Worm (Caenorhabditis elegans): ENCODE results near the gene txt-19.
A peak's percentile ranks its signal among the peaks of the same experiment; 100 is the strongest.
"Not testable (repeated sequence)": the region's sequence is repeated elsewhere in the genome, so short reads cannot be mapped to it uniquely, and the experiment has no call there.

txt-19 gene

DNA sequence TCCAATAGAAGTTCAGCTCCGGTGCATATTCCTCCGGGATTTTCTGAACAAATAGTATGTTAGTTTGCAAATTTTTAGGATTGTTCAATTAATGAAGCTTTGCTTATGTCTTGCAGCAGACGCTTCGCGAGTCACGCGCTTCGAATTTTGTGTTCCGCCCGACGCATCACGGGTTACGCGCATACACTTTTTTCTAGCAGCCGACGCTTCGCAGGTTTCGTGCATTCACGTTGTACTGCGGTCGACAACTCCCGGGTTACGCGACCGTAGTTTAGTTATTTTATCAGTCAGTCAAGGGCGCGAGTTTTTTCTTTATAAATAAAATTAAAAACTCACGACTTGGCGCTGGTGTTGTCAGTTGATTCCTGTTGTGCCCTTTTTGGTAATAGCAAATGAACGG, 24.1 kb downstream of the txt-19 start:
- TF ChIP-seq lin-13 (tag; optimal IDR thresholded peaks at IDR 0.05) (no peak), unc-62 (GFP tag; optimal IDR thresholded peaks at IDR 0.05) (no peak), ham-2 (GFP tag; optimal IDR thresholded peaks at IDR 0.05) (no peak), ceh-43 (GFP tag; optimal IDR thresholded peaks at IDR 0.05) (no peak), mls-2 (tag; optimal IDR thresholded peaks at IDR 0.05) (no peak), sem-2 (GFP tag; optimal IDR thresholded peaks at IDR 0.05) (no peak), elt-1 (tag; optimal IDR thresholded peaks at IDR 0.05; ENCODE audit: borderline replicate concordance, insufficient read depth) (no peak), mab-5 (tag; optimal IDR thresholded peaks at IDR 0.05) (no peak), mep-1 (tag; optimal IDR thresholded peaks at IDR 0.05) (no peak), snpc-4 (tag; optimal IDR thresholded peaks at IDR 0.05) (no peak), nhr-237 (tag; optimal IDR thresholded peaks at IDR 0.05) (no peak)

DNA sequence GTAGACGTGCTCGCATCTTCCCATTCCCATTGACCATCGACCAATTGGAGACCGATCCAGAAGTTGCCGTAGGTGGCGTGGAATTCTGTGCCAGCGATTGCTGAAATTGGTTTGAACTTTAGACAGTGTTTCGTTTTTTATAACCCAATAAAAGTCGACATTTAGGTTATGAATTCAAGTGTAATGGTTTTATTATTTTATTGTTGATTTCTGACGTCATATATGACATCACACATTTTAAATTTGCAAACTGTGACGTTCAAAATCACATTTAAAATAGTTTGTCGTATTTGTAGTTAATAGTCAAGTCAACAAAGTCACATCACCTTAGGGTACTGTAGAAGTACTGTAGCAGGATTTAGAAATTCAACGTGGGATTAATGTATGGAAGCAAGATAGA, 24.6 kb downstream of the txt-19 start:
- TF ChIP-seq lin-13 (tag; optimal IDR thresholded peaks at IDR 0.05) (no peak), cnd-1 (tag; optimal IDR thresholded peaks at IDR 0.05) (no peak), zip-8 (tag; optimal IDR thresholded peaks at IDR 0.05) (peak; percentile 84)

DNA sequence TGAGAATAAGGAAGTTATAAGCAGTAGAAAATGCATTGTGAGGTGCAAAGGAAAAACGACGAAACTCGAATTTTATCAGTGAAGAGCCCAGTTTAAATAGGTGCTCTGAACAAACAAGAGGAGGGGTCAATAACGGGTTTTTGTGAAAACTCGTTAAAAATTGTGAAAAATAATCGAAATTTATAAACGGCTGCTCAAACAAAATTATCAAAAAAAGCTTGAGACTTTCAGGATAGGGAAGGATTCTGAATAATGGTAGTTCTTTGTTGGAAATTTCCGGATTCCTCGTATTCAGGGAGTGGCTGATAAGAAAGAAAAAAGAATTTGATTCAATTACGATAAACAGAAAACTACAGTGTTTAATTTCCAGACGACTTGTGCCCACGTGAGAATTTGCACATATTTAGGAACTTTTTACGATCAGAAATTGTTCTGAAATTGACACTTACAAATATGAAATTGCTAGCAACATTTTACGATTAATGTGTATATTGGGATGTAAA, 25.8 kb downstream of the txt-19 start, which contains the start of gene clec-187:
Gene clec-187, minus strand, starts transcription at position 51 of the 503 bp plus-strand sequence.
- TF ChIP-seq lsy-2 (tag; optimal IDR thresholded peaks at IDR 0.05) (no peak), ceh-83 (GFP tag; optimal IDR thresholded peaks at IDR 0.05) (no peak), zip-8 (tag; optimal IDR thresholded peaks at IDR 0.05) (no peak), cnd-1 (tag; optimal IDR thresholded peaks at IDR 0.05) (no peak), ceh-43 (GFP tag; optimal IDR thresholded peaks at IDR 0.05) (no peak), elt-3 (tag; optimal IDR thresholded peaks at IDR 0.05) (no peak), flh-1 (GFP tag; optimal IDR thresholded peaks at IDR 0.05) (no peak), lin-13 (tag; optimal IDR thresholded peaks at IDR 0.05) (no peak), sptf-1 (tag; optimal IDR thresholded peaks at IDR 0.05) (no peak), nhr-237 (tag; optimal IDR thresholded peaks at IDR 0.05) (no peak), nhr-28 (tag; optimal IDR thresholded peaks at IDR 0.05) (no peak)

DNA sequence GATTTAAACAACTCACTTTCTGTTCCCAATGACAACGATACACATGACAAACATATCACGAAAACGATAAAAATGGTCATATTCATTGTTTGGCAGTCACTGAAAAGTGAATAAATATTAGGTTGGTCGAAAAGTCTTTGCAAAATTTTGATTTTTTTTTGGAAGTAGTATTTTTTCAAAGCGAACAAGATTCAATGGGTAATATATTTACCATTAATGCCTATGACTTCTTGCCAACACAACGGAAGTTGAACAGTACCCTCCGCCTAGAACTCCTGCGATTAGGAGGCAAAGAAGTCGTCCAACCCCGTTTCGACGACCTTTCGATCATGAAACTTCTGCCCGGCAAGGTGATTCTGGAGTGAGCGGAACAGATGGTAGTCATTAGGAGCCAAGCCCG, 29.6 kb downstream of the txt-19 start, which contains the start of gene ZK896.1:
Gene ZK896.1, minus strand, starts transcription at position 101 of the 400 bp plus-strand sequence.
- not testable (repeated sequence) for TF ChIP-seq M03D4.4, lin-13, nhr-2 (tag; optimal IDR thresholded peaks at IDR 0.05)

DNA sequence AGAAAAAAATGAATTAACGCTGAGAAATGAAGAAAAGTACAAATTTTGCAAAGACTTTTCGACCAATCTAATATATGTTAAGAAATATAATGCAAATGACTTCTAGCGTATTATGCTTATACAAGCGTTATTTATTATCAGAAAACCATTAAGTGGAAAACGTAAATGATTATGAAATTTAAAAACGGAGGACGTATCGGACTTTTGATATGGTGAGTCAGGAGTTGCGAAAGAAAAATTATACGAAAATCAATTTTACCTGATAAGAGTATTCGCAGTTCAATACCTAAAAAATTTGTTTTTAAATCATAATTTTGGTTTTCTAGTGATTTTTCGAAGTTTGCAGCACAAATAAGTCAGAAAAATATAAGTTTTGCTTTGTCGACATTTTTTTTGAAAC, 30.9 kb downstream of the txt-19 start:
- TF ChIP-seq flh-1 (GFP tag; optimal IDR thresholded peaks at IDR 0.05): no peak
- TF ChIP-seq mls-2 (tag; optimal IDR thresholded peaks at IDR 0.05): no peak
- TF ChIP-seq nhr-76 (tag; optimal IDR thresholded peaks at IDR 0.05): no peak
- no peak for TF ChIP-seq drap-1 (GFP tag; optimal IDR thresholded peaks at IDR 0.05)
- TF ChIP-seq blmp-1 (tag; optimal IDR thresholded peaks at IDR 0.05): no peak
- TF ChIP-seq elt-3 (tag; optimal IDR thresholded peaks at IDR 0.05): no peak
- no peak for TF ChIP-seq sptf-1 (tag; optimal IDR thresholded peaks at IDR 0.05)
- TF ChIP-seq lin-32 (GFP tag; optimal IDR thresholded peaks at IDR 0.05): no peak
- no peak for TF ChIP-seq nhr-12 (tag; optimal IDR thresholded peaks at IDR 0.05)
- no peak for TF ChIP-seq nhr-2 (tag; optimal IDR thresholded peaks at IDR 0.05)
- TF ChIP-seq ceh-83 (GFP tag; optimal IDR thresholded peaks at IDR 0.05): no peak
- no peak for TF ChIP-seq M03D4.4 (tag; optimal IDR thresholded peaks at IDR 0.05)
- TF ChIP-seq ceh-39 (tag; optimal IDR thresholded peaks at IDR 0.05): no peak
- no peak for TF ChIP-seq bed-3 (GFP tag; optimal IDR thresholded peaks at IDR 0.05)

DNA sequence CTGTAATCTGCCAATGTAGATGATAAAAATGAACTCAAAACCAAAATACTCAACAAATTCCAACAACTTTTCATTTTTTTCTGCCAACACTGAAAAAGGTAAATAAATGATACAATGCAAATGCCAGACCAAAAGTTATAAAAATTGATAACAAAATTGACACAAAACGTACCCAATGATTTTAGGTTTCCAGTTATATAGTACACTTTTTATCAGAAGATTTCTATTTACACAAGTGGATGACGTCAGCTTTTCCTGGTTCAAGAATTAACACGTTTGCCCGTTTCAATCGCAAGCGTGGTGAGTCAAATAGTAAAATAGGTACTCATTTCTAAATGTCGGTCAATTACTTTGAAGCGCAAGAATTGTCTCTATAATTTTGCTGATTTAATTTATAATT, 33.9 kb downstream of the txt-19 start, which contains the start of gene ZK896.5:
Gene ZK896.5, minus strand, starts transcription at position 89 of the 400 bp plus-strand sequence.
- no peak for TF ChIP-seq blmp-1 (tag; optimal IDR thresholded peaks at IDR 0.05)
- TF ChIP-seq lin-32 (GFP tag; optimal IDR thresholded peaks at IDR 0.05): no peak
- no peak for TF ChIP-seq mls-2 (tag; optimal IDR thresholded peaks at IDR 0.05)

DNA sequence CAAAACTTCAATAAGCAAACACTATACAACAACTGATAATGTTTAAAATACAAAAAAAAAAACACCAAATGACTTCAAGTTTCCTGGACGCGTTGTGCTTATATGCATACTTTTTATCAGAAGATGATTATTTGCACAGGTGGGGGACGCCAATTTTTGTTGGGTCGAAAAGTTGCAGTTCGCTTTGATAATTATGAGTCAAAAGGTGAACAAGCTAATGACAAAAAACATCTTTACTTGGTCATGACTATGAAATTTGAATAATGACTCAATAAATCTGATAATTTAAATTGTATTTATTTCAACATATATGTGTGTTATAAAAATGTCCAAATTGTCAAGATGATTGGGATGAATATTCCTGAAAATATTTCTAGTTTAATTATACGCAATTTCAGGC, 37.5 kb downstream of the txt-19 start, which contains the start of gene ZK896.4:
Gene ZK896.4, minus strand, starts transcription at position 101 of the 400 bp plus-strand sequence.
- TF ChIP-seq ceh-83 (GFP tag; optimal IDR thresholded peaks at IDR 0.05) (no peak), elt-1 (tag; optimal IDR thresholded peaks at IDR 0.05; ENCODE audit: borderline replicate concordance, insufficient read depth) (no peak), zip-8 (tag; optimal IDR thresholded peaks at IDR 0.05) (no peak), ham-2 (GFP tag; optimal IDR thresholded peaks at IDR 0.05) (no peak), lin-32 (GFP tag; optimal IDR thresholded peaks at IDR 0.05) (no peak), unc-39 (tag; optimal IDR thresholded peaks at IDR 0.05) (no peak), unc-120 (tag; optimal IDR thresholded peaks at IDR 0.05; ENCODE audit: poor library complexity, severe bottlenecking) (no peak), mls-2 (tag; optimal IDR thresholded peaks at IDR 0.05) (no peak)
